Fruit fly (Drosophila melanogaster) whole organism, prepupa: ENCODE data around the gene CG33644.

Experiments
- Blimp-1 ChIP-seq: fragments of 200-800 bp; sonication (Bioruptor generic); optimal IDR thresholded peaks from 3 replicates; lab custom pipeline; 2017; ENCODE audit warnings: missing biosample characterization, missing genetic modification characterization, mild to moderate bottlenecking, moderate library complexity, missing genetic modification reagents
- CG10669 ChIP-seq: fragments of 200-800 bp; sonication (Bioruptor generic); optimal IDR thresholded peaks from 3 replicates; lab custom pipeline; 2018; ENCODE audit warnings: missing biosample characterization, mild to moderate bottlenecking, missing genetic modification characterization, moderate library complexity
- CG11294 ChIP-seq: fragments of 200-800 bp; sonication (Bioruptor generic); IDR thresholded peaks from 2 replicates; pipeline ENCODE4 v1.3.6; 2022; ENCODE audit warnings: missing biosample characterization, missing genetic modification characterization
- CG15336 ChIP-seq: fragments of 200-800 bp; sonication (Bioruptor generic); IDR thresholded peaks from 2 replicates; pipeline ENCODE4 v1.3.6; 2022; ENCODE audit warnings: missing biosample characterization, missing genetic modification characterization
- CG1621 ChIP-seq: fragments of 200-800 bp; sonication (Bioruptor generic); optimal IDR thresholded peaks from 3 replicates; lab custom pipeline; 2018; ENCODE audit warnings: missing biosample characterization, mild to moderate bottlenecking, missing genetic modification characterization
- CG3032 ChIP-seq: fragments of 200-800 bp; optimal IDR thresholded peaks from 2 replicates; lab custom pipeline; 2019; ENCODE audit warnings: missing biosample characterization, mild to moderate bottlenecking, missing genetic modification characterization, moderate library complexity
- CG31627 ChIP-seq: fragments of 200-800 bp; sonication (Bioruptor generic); optimal IDR thresholded peaks from 3 replicates; lab custom pipeline; 2016; ENCODE audit warnings: missing biosample characterization, missing genetic modification characterization
- CG34406 ChIP-seq: fragments of 200-800 bp; sonication (Bioruptor generic); optimal IDR thresholded peaks from 3 replicates; lab custom pipeline; 2016; ENCODE audit warnings: missing biosample characterization, missing genetic modification characterization
- CG6163 ChIP-seq: fragments of 200-800 bp; sonication (Bioruptor generic); IDR thresholded peaks from 3 replicates; pipeline ENCODE4 v1.3.6; 2022; ENCODE audit warnings: missing biosample characterization, missing genetic modification characterization
- CG6276 ChIP-seq: fragments of 200-800 bp; sonication (Bioruptor generic); optimal IDR thresholded peaks from 2 replicates; lab custom pipeline; 2017; ENCODE audit warnings: missing biosample characterization, mild to moderate bottlenecking, missing genetic modification characterization
- CG6792 ChIP-seq: fragments of 200-800 bp; sonication (Bioruptor generic); optimal IDR thresholded peaks from 3 replicates; lab custom pipeline; 2016; ENCODE audit warnings: missing biosample characterization, missing genetic modification characterization
- CG6808 ChIP-seq: fragments of 200-800 bp; sonication (Bioruptor generic); optimal IDR thresholded peaks from 3 replicates; lab custom pipeline; 2017; ENCODE audit warnings: missing biosample characterization, missing genetic modification characterization, mild to moderate bottlenecking, moderate library complexity, missing genetic modification reagents
- CG8119 ChIP-seq: fragments of 200-800 bp; sonication (Bioruptor generic); IDR thresholded peaks from 3 replicates; pipeline ENCODE4 v1.3.6; 2022; ENCODE audit warnings: missing biosample characterization, missing genetic modification characterization
- CG8319 ChIP-seq: fragments of 200-800 bp; sonication (Bioruptor generic); optimal IDR thresholded peaks from 3 replicates; lab custom pipeline; 2016; ENCODE audit warnings: missing biosample characterization, missing genetic modification characterization
- Eip75B ChIP-seq: fragments of 200-800 bp; sonication (Bioruptor generic); optimal IDR thresholded peaks from 3 replicates; lab custom pipeline; 2016; ENCODE audit warnings: missing biosample characterization, missing genetic modification characterization
- Eip78C ChIP-seq: fragments of 200-800 bp; sonication (Bioruptor generic); peaks from one replicate; lab custom pipeline; 2016; ENCODE audit warnings: missing biosample characterization, missing genetic modification characterization
- Eip93F ChIP-seq: fragments of 200-800 bp; sonication (Bioruptor generic); optimal IDR thresholded peaks from 2 replicates; lab custom pipeline; 2016; ENCODE audit warnings: missing biosample characterization, mild to moderate bottlenecking, missing genetic modification characterization
- Ets21C ChIP-seq: fragments of 200-800 bp; sonication (Bioruptor generic); optimal IDR thresholded peaks from 3 replicates; lab custom pipeline; 2016; ENCODE audit warnings: missing biosample characterization, missing genetic modification characterization
- Gug ChIP-seq: fragments of 200-800 bp; sonication (Bioruptor generic); IDR thresholded peaks from 2 replicates; pipeline ENCODE4 v1.3.6; 2022; ENCODE audit warnings: missing biosample characterization, missing genetic modification characterization
- Hr38 ChIP-seq: sonication (Bioruptor generic); optimal IDR thresholded peaks from 2 replicates; lab custom pipeline; 2016; ENCODE audit warnings: missing biosample characterization, missing genetic modification characterization
- Hr39 ChIP-seq: fragments of 200-800 bp; sonication (Bioruptor generic); optimal IDR thresholded peaks from 2 replicates; lab custom pipeline; 2016; ENCODE audit warnings: missing biosample characterization, missing genetic modification characterization
- Lpt ChIP-seq: fragments of 200-800 bp; sonication (Bioruptor generic); optimal IDR thresholded peaks from 3 replicates; lab custom pipeline; 2016; ENCODE audit warnings: missing biosample characterization, missing genetic modification characterization
- Smox ChIP-seq: fragments of 200-800 bp; sonication (Bioruptor generic); optimal IDR thresholded peaks from 3 replicates; lab custom pipeline; 2016; ENCODE audit warnings: missing biosample characterization, missing genetic modification characterization
- Sox14 ChIP-seq: fragments of 200-800 bp; sonication (Bioruptor generic); optimal IDR thresholded peaks from 3 replicates; lab custom pipeline; 2016; ENCODE audit warnings: missing biosample characterization, missing genetic modification characterization
- Sox15 ChIP-seq: fragments of 200-800 bp; sonication (Bioruptor generic); optimal IDR thresholded peaks from 3 replicates; lab custom pipeline; 2016; ENCODE audit warnings: missing biosample characterization, missing genetic modification characterization
- achi ChIP-seq: fragments of 200-800 bp; sonication (Bioruptor generic); optimal IDR thresholded peaks from 3 replicates; lab custom pipeline; 2016; ENCODE audit warnings: missing biosample characterization, missing genetic modification characterization
- acj6 ChIP-seq: fragments of 200-800 bp; sonication (Bioruptor generic); optimal IDR thresholded peaks from 3 replicates; lab custom pipeline; 2016; ENCODE audit warnings: missing biosample characterization, missing genetic modification characterization
- cyc ChIP-seq: fragments of 200-800 bp; sonication (Bioruptor generic); optimal IDR thresholded peaks from 3 replicates; lab custom pipeline; 2016; ENCODE audit warnings: missing biosample characterization, missing genetic modification characterization
- eg ChIP-seq: fragments of 200-800 bp; sonication (Bioruptor generic); IDR thresholded peaks from 3 replicates; pipeline ENCODE4 v1.3.6; 2022; ENCODE audit warnings: missing biosample characterization, missing genetic modification characterization
- fd59A ChIP-seq: fragments of 200-800 bp; sonication (Bioruptor generic); optimal IDR thresholded peaks from 2 replicates; lab custom pipeline; 2017; ENCODE audit warnings: missing biosample characterization, mild to moderate bottlenecking, missing genetic modification characterization, missing genetic modification reagents
- fkh ChIP-seq: fragments of 200-800 bp; sonication (Bioruptor generic); optimal IDR thresholded peaks from 3 replicates; lab custom pipeline; 2017; ENCODE audit warnings: missing biosample characterization, mild to moderate bottlenecking, missing genetic modification characterization, moderate library complexity
- net ChIP-seq: fragments of 200-800 bp; sonication (Bioruptor generic); optimal IDR thresholded peaks from 3 replicates; lab custom pipeline; 2016; ENCODE audit warnings: missing biosample characterization, missing genetic modification characterization
- pdm3 ChIP-seq: fragments of 200-800 bp; sonication (Bioruptor generic); optimal IDR thresholded peaks from 3 replicates; lab custom pipeline; 2016; ENCODE audit warnings: missing biosample characterization, missing genetic modification characterization
- spab ChIP-seq: fragments of 200-800 bp; sonication (Bioruptor generic); optimal IDR thresholded peaks from 2 replicates; lab custom pipeline; 2017; ENCODE audit warnings: missing biosample characterization, mild to moderate bottlenecking, missing genetic modification characterization, missing genetic modification reagents
- ss ChIP-seq, 2 experiments: fragments of 200-800 bp; sonication (Bioruptor generic); optimal IDR thresholded peaks; 2 replicates in 1 of 2; 3 replicates in 1 of 2; lab custom pipeline; 2017 to 2018; ENCODE audit warnings: mild to moderate bottlenecking in 2 of 2, missing biosample characterization in 2 of 2, missing genetic modification characterization in 2 of 2, moderate library complexity in 1 of 2
- svp ChIP-seq: fragments of 200-800 bp; sonication (Bioruptor generic); peaks from one replicate; lab custom pipeline; 2016; ENCODE audit warnings: missing biosample characterization, missing genetic modification characterization
- vri ChIP-seq: fragments of 200-800 bp; sonication (Bioruptor generic); optimal IDR thresholded peaks from 3 replicates; lab custom pipeline; 2016; ENCODE audit warnings: missing biosample characterization, mild to moderate bottlenecking, missing genetic modification characterization

Gene CG33644

DNA sequence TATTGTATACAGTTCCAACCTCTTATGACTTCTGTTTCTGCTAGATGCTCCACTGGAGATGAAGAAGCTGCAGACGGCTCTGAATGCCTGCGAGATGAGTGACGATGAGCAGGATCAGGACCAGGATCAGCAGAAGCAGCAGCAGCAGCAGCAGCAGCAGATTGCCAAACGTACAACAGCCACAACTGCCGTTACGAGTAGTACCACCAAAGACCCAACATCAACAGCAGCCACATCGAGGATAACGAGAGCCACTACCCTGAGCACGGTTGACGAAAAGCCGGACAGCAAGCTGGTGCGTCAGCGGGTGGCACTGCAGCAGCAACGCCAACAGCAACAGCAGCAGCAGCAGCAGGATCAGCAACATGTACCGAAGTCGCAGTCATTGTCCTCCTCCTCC lies 34.0 kb upstream of the CG33644 start:
- no peak for TF ChIP-seq CG1621 (tag; lab: Kevin White, UChicago)
- TF ChIP-seq Smox (GFP tag; lab: Kevin White, UChicago): no peak
- no peak for TF ChIP-seq acj6 (GFP tag; lab: Kevin White, UChicago)
- no peak for TF ChIP-seq Eip75B (GFP tag; lab: Kevin White, UChicago)
- TF ChIP-seq Sox15 (GFP tag; lab: Kevin White, UChicago): no peak
- TF ChIP-seq CG6792: no peak

DNA sequence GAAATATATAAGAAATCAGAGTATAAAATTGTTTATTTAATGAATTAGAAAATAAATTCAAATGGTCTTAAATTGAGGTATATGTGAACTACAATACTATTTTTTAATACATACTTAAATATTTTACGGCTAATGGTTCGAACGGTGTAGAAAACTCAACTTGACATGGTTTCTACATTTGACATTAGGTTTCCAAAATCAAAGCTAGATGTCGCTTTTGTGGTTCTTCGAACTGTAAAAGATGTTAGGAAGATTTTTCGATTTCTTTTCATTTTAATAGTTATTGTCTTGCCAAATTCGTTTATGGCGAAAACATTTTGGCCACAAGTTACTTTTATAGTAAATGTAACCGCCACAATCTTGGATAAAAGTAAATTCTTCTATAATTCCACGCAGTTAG lies 31.5 kb upstream of the CG33644 start:
- TF ChIP-seq fkh (no peak), CG8319 (no peak), svp (GFP tag; lab: Kevin White, UChicago) (peak; percentile 52), CG11294 (GFP tag; lab: Robert Waterston, UW) (no peak), achi (GFP tag; lab: Kevin White, UChicago) (no peak), Sox15 (GFP tag; lab: Kevin White, UChicago) (no peak), Ets21C (GFP tag; lab: Kevin White, UChicago) (no peak)

DNA sequence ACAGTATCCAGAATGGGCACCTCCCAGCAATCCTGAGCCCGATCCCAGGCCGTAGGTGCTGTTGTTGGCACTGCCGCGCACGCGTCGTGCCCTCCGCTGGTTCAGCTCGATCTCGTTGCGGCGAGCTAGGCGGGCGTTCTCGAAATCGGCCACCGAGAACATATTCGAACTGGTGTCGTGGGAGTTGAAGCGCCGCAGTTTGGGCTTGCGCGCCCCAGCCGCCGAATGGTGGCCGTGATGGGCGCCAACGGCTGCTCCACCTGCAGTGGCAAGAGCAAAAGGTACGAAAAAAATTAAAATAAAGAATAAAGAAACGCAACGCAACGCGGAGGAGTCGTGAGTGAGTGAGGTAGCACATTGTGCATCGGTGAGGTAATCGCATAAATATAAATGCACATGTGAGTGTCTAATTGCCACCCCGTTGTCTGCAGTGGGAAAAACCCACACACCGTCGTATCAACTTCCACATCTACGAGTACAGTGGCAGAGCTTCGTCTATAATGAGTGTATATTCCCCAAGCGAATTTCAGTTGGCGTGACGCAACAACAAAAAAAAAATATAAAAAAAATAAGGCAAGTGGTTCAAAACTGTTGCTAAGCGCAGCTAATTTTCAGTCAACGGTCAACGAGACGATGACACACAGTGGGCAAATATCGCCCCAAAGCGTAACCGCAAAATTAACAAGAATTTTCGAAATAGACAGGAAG lies 22.2 kb upstream of the CG33644 start:
- TF ChIP-seq vri (GFP tag; lab: Kevin White, UChicago) (peak; percentile 60), CG10669 (GFP tag; lab: Kevin White, UChicago) (no peak), CG8119 (GFP tag; lab: Robert Waterston, UW) (0 out of 3 replicates have a peak, but pooled peaks have one; percentile 13)

DNA sequence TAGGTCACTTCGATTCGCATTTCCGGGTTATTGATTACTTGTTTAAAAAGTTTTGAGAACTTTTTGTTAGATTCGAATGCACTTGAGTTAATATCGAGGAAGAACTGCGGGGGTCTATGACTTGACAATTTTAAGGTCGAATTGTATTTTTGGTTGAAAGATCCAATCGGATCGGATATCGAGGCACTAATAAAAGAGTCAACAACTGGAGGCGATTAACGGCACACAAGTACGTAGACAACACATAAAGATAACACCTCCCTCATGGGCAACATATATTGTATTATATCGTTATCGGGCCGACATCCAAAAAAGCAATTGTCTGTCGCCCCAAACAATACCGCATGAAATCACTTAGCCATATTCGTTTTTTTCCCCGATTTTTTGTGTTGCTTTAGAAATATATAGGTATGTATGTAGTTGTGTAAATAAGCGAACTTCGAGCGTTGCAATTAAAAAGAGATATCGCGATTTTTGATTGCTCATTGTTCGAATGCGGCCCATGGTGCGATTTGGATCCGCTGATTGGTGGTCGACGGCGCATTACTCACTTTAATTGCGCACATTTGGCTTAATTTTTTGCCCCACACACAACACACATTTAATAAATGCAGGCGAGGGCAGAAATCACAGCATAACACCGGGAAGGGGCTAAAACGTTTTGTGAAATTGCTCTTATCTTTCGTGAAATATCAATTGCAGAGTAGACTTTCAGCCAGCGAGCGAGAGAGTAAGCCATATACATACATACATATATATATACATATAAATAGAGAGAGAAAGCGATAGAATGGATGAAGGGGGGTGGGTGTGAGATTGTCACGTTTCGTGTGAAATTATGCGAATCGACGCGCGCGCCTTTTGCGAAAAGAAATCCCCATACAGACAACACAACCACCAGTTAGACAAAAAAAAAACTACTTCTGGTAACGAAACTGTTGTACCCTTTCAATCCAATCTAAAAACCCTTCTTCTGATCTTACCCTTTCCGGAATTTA lies 20.7 kb upstream of the CG33644 start:
- TF ChIP-seq Eip78C (GFP tag; lab: Kevin White, UChicago) (peak; percentile 29), CG3032 (tag; lab: Kevin White, UChicago) (no peak), Gug (GFP tag; lab: Robert Waterston, UW) (no peak), eg (no peak), fkh (peak; percentile 4), Lpt (GFP tag; lab: Kevin White, UChicago) (peak; percentile 19), CG31627 (GFP tag; lab: Kevin White, UChicago) (no peak), CG11294 (GFP tag; lab: Robert Waterston, UW) (no peak), net (GFP tag; lab: Kevin White, UChicago) (no peak), CG8319 (no peak), vri (GFP tag; lab: Kevin White, UChicago) (peak; percentile 38)

DNA sequence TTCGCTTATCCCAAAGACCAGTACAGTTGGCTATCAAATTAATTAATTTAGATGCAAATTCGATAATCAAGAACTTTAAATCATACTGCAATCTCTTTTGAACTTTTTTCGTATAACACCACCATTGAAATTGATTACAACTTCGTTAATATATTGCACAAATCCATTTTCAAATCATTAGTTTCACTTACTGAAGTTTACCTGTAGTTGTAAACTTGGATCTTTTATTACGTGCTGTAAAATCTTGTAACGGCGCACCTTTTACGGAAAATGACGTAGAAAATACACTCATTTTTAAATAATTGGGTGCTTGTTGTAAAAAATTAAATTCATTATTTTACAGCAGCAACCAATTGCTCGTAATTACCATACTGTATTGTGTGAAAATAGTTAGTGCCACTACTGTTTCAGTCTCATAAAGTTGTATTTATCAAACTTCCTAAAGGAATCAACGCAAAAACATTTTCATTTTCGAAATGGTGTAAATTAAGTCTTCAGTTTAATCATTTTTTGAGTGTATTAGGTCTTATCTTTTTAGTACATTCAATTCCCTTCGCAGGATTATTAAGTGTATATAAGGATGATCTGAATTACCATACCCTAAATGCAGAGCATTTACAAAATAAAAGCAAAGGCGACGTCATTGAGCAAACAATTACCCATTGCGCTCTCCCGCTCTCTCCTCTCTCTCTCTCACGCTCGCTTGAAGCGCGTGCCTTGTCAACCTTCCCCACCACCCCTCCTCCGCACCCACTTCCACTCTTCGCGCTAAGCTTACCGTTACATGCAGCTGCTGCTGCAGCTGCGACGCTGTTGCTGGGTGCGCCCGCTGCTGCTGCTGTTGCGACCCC lies 19.5 kb upstream of the CG33644 start:
- peak; percentile 24 for TF ChIP-seq Gug (GFP tag; lab: Robert Waterston, UW)
- no peak for TF ChIP-seq Blimp-1 (GFP tag; lab: Kevin White, UChicago)
- TF ChIP-seq Eip75B (GFP tag; lab: Kevin White, UChicago): no peak
- TF ChIP-seq cyc: peak; percentile 15
- no peak for TF ChIP-seq vri (GFP tag; lab: Kevin White, UChicago)
- no peak for TF ChIP-seq Lpt (GFP tag; lab: Kevin White, UChicago)
- TF ChIP-seq Ets21C (GFP tag; lab: Kevin White, UChicago): peak; percentile 10
- no peak for TF ChIP-seq spab (GFP tag; lab: Kevin White, UChicago)
- peak; percentile 21 for TF ChIP-seq Hr39
- TF ChIP-seq ss (GFP tag; optimal IDR thresholded peaks at IDR 0.05; lab: Kevin White, UChicago): peak in 1 of 2 experiments; percentile 2
- peak; percentile 36 for TF ChIP-seq CG15336 (GFP tag; lab: Robert Waterston, UW)
- no peak for TF ChIP-seq CG6276 (GFP tag; lab: Kevin White, UChicago)
- TF ChIP-seq CG34406: peak; percentile 2
- peak; percentile 46 for TF ChIP-seq pdm3 (GFP tag; lab: Kevin White, UChicago)
- TF ChIP-seq CG6163 (GFP tag; lab: Robert Waterston, UW): peak; percentile 75
- no peak for TF ChIP-seq fd59A (GFP tag; lab: Kevin White, UChicago)
- no peak for TF ChIP-seq CG1621 (tag; lab: Kevin White, UChicago)
- TF ChIP-seq CG6792: no peak
- no peak for TF ChIP-seq CG6808 (GFP tag; lab: Kevin White, UChicago)
- TF ChIP-seq CG10669 (GFP tag; lab: Kevin White, UChicago): no peak
- no peak for TF ChIP-seq net (GFP tag; lab: Kevin White, UChicago)
- TF ChIP-seq Sox14 (GFP tag; lab: Kevin White, UChicago): no peak
- no peak for TF ChIP-seq Hr38 (GFP tag; lab: Kevin White, UChicago)
- no peak for TF ChIP-seq Eip93F (GFP tag; lab: Kevin White, UChicago)
